Fruit fly (Drosophila melanogaster): Measurements from ENCODE around the gene Or67a.
A peak's percentile ranks its signal among the peaks of the same experiment; 100 is the strongest.

Or67a gene

DNA sequence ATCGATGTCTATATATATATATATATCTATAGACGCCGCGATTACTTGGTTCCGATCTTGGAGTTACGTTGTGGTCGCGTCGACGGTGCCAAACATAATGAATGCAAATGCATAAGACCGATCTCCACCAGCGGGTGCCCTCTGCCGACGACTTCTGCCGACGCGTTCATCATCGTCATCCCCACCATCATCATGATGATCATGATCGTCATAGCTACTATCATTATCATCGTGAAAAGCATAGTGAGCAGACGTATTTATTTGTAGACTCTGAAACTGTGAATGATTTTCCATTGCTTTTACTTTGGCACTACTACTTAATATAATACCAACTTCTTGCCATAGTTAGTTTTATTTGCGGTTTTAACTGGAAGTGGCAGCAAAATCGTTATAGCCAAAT, 36.8 kb upstream of the Or67a start, which contains the start of gene CG32037:
CG32037 (minus strand) TSS at position 101 of the 400 bp plus-strand sequence.
- TF ChIP-seq CG1621 (tag; optimal IDR thresholded peaks at IDR 0.05) (no peak), Hr4 (GFP tag; optimal IDR thresholded peaks at IDR 0.05) (no peak), CG34406 (GFP tag; optimal IDR thresholded peaks at IDR 0.05) (no peak), cyc (GFP tag; optimal IDR thresholded peaks at IDR 0.05) (no peak), vri (GFP tag; optimal IDR thresholded peaks at IDR 0.05) (no peak), OdsH (GFP tag; optimal IDR thresholded peaks at IDR 0.05) (no peak), pdm3 (GFP tag; optimal IDR thresholded peaks at IDR 0.05) (no peak), CG16779 (tag; optimal IDR thresholded peaks at IDR 0.05) (no peak), Sox15 (GFP tag; optimal IDR thresholded peaks at IDR 0.05) (no peak), CG31627 (GFP tag; optimal IDR thresholded peaks at IDR 0.05) (no peak), CG3032 (tag; optimal IDR thresholded peaks at IDR 0.05) (no peak), dac (GFP tag; optimal IDR thresholded peaks at IDR 0.05) (no peak), lz (GFP tag; optimal IDR thresholded peaks at IDR 0.05) (no peak), eg (GFP tag; IDR thresholded peaks at IDR 0.05) (no peak), Ets21C (GFP tag; optimal IDR thresholded peaks at IDR 0.05) (no peak)

DNA sequence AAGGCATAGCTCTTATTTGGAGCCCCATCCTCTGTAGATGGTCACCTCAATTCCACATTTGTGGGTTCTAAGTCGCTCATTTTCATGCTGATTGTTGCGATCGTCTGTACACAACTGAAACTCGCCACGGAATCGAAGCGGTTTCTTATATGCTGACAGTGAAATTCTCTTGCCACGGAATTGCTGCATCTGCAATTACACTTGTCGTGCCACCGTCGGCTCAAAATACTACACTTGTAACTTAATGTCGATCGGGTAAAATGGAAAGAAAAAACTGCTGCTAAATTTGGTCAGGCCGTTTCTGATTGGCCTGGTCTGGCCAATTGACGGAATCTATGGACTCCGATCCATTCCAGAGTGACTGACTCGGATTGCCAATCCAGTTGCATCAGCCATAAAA, 31.6 kb upstream of the Or67a start:
- TF ChIP-seq Lpt (GFP tag; optimal IDR thresholded peaks at IDR 0.05) (no peak), Eip93F (GFP tag; optimal IDR thresholded peaks at IDR 0.05) (no peak), CG6808 (GFP tag; optimal IDR thresholded peaks at IDR 0.05) (no peak), esn (GFP tag; optimal IDR thresholded peaks at IDR 0.05) (no peak), Eip78C (GFP tag) (no peak), lz (GFP tag; optimal IDR thresholded peaks at IDR 0.05) (no peak), Hr38 (GFP tag; optimal IDR thresholded peaks at IDR 0.05) (no peak), Hr4 (GFP tag; optimal IDR thresholded peaks at IDR 0.05) (no peak), CG6276 (GFP tag; optimal IDR thresholded peaks at IDR 0.05) (no peak), achi (GFP tag; optimal IDR thresholded peaks at IDR 0.05) (no peak), CG8119 (GFP tag; IDR thresholded peaks at IDR 0.05) (no peak), CG7368 (GFP tag; optimal IDR thresholded peaks at IDR 0.05) (no peak), CG32006 (GFP tag; optimal IDR thresholded peaks at IDR 0.05) (no peak), CG10669 (GFP tag; optimal IDR thresholded peaks at IDR 0.05) (no peak), CG4318 (GFP tag; optimal IDR thresholded peaks at IDR 0.05) (no peak), topi (GFP tag; optimal IDR thresholded peaks at IDR 0.05) (no peak), salr (GFP tag; optimal IDR thresholded peaks at IDR 0.05) (no peak), CG6854 (GFP tag; optimal IDR thresholded peaks at IDR 0.05) (no peak), spab (GFP tag; optimal IDR thresholded peaks at IDR 0.05) (no peak), dac (GFP tag; optimal IDR thresholded peaks at IDR 0.05) (no peak)

dm6 chr3L:9497981-9498619, 30.8 kb upstream of the Or67a start:
- no peak for TF ChIP-seq Lpt (GFP tag; optimal IDR thresholded peaks at IDR 0.05)
- peak; percentile 90 for TF ChIP-seq svp (GFP tag)

- TF ChIP-seq CG11762 (GFP tag; optimal IDR thresholded peaks at IDR 0.05; ENCODE audit: insufficient read depth) (no peak), Sox15 (GFP tag; optimal IDR thresholded peaks at IDR 0.05) (no peak), CG9139 (GFP tag; optimal IDR thresholded peaks at IDR 0.05) (no peak), Sox14 (GFP tag; optimal IDR thresholded peaks at IDR 0.05) (no peak), Smox (GFP tag; optimal IDR thresholded peaks at IDR 0.05) (no peak), svp (GFP tag) (peak; percentile 82), eg (GFP tag; IDR thresholded peaks at IDR 0.05) (no peak), CG7368 (GFP tag; optimal IDR thresholded peaks at IDR 0.05) (no peak), vri (GFP tag; optimal IDR thresholded peaks at IDR 0.05) (peak; percentile 13)
These were observed 28.7 kb upstream of the Or67a start for dm6 chr3L:9499919-9500807.

All from whole organism, prepupa.